Worm (Caenorhabditis elegans): ENCODE results near the gene mdmh-35.

ce11 chrII:7835314-7835713 lies 20.2 kb downstream of the mdmh-35 start, which contains the start of gene cex-2:
- TF ChIP-seq hlh-6 (tag; optimal IDR thresholded peaks at IDR 0.05) (no peak), hlh-15 (tag; optimal IDR thresholded peaks at IDR 0.05) (no peak), sox-4 (tag; optimal IDR thresholded peaks at IDR 0.05) (no peak), pha-4 (tag; optimal IDR thresholded peaks at IDR 0.05) (no peak), dve-1 (tag; optimal IDR thresholded peaks at IDR 0.05) (no peak), C08G9.2 (tag; optimal IDR thresholded peaks at IDR 0.05) (no peak)

Measured in whole organism, late embryonic.